Worm (Caenorhabditis elegans): ENCODE data around the gene T08B1.1.

- TF ChIP-seq dao-5 (tag; optimal IDR thresholded peaks at IDR 0.05) (no peak), him-1 (tag; optimal IDR thresholded peaks at IDR 0.05) (no peak)
Observed at ce11 chrV:1999531-2000094, 12.8 kb upstream of the T08B1.1 start, which contains the start of gene alh-5.

Measured in whole organism, L4/young adult.